Worm (Caenorhabditis elegans): ENCODE measurements around the gene clec-160.

- TF ChIP-seq ets-4 (GFP tag; optimal IDR thresholded peaks at IDR 0.05): no peak
- no peak for TF ChIP-seq unc-130 (GFP tag; optimal IDR thresholded peaks at IDR 0.05)
Measured at ce11 chrIII:8224769-8225168, 51.0 kb downstream of the clec-160 start, which contains the start of gene mob-4.
